Fruit fly (Drosophila melanogaster) whole organism, embryonic: ENCODE results near the gene Dtg.

ENCODE experiments used
- Atf6 ChIP-seq: fragments of 200-800 bp; sonication (Bioruptor generic); IDR thresholded peaks from 2 replicates; pipeline ENCODE4 v1.3.6; 2022; ENCODE audit warnings: missing biosample characterization, missing genetic modification characterization
- B-H1 ChIP-seq: fragments of 200-800 bp; sonication (Bioruptor generic); IDR thresholded peaks from 3 replicates; pipeline ENCODE4 v1.3.6; 2022; ENCODE audit warnings: missing biosample characterization, missing genetic modification characterization
- BtbVII ChIP-seq: fragments of 200-800 bp; sonication (Bioruptor generic); optimal IDR thresholded peaks from 3 replicates; lab custom pipeline; 2017; ENCODE audit warnings: missing biosample characterization, mild to moderate bottlenecking, missing genetic modification characterization
- CG10209 ChIP-seq: fragments of 200-800 bp; sonication (Bioruptor generic); optimal IDR thresholded peaks from 3 replicates; lab custom pipeline; 2017; ENCODE audit warnings: missing biosample characterization, mild to moderate bottlenecking, missing genetic modification characterization, missing genetic modification reagents
- CG12071 ChIP-seq: fragments of 200-800 bp; sonication (Bioruptor generic); optimal IDR thresholded peaks from 3 replicates; lab custom pipeline; 2018; ENCODE audit warnings: missing biosample characterization, mild to moderate bottlenecking, missing genetic modification characterization
- CG13775 ChIP-seq: fragments of 200-800 bp; sonication (Bioruptor generic); optimal IDR thresholded peaks from 3 replicates; lab custom pipeline; 2017; ENCODE audit warnings: missing biosample characterization, mild to moderate bottlenecking, missing genetic modification characterization
- CG15514 ChIP-seq: fragments of 200-800 bp; sonication (Bioruptor generic); optimal IDR thresholded peaks from 3 replicates; lab custom pipeline; 2017; ENCODE audit warnings: missing biosample characterization, missing genetic modification characterization, mild to moderate bottlenecking, moderate library complexity, missing genetic modification reagents
- CG15696 ChIP-seq: fragments of 200-800 bp; sonication (Bioruptor generic); optimal IDR thresholded peaks from 2 replicates; lab custom pipeline; 2019; ENCODE audit warnings: missing biosample characterization, mild to moderate bottlenecking, missing genetic modification characterization, moderate library complexity
- CG17802 ChIP-seq: fragments of 200-800 bp; sonication (Bioruptor generic); optimal IDR thresholded peaks from 2 replicates; lab custom pipeline; 2018; ENCODE audit warnings: missing biosample characterization, mild to moderate bottlenecking, missing genetic modification characterization, moderate library complexity
- CG2120 ChIP-seq: fragments of 200-800 bp; sonication (Bioruptor generic); optimal IDR thresholded peaks from 3 replicates; lab custom pipeline; 2016; ENCODE audit warnings: missing biosample characterization, missing genetic modification characterization
- CG3065 ChIP-seq: fragments of 200-800 bp; sonication (Bioruptor generic); optimal IDR thresholded peaks from 2 replicates; lab custom pipeline; 2016; ENCODE audit warnings: missing biosample characterization, missing genetic modification characterization
- CG31388 ChIP-seq: fragments of 200-800 bp; sonication (Bioruptor generic); optimal IDR thresholded peaks from 2 replicates; lab custom pipeline; 2016; ENCODE audit warnings: missing biosample characterization, missing genetic modification characterization
- CG32532 ChIP-seq: fragments of 200-800 bp; sonication (Bioruptor generic); IDR thresholded peaks from 2 replicates; pipeline ENCODE4 v1.3.6; 2022; ENCODE audit warnings: missing biosample characterization, missing genetic modification characterization
- CG3281 ChIP-seq: fragments of 200-800 bp; sonication (Bioruptor generic); optimal IDR thresholded peaks from 3 replicates; lab custom pipeline; 2017; ENCODE audit warnings: missing biosample characterization, mild to moderate bottlenecking, missing genetic modification characterization
- CG3847 ChIP-seq: fragments of 200-800 bp; sonication (Bioruptor generic); IDR thresholded peaks from 2 replicates; pipeline ENCODE4 v1.3.6; 2022; ENCODE audit warnings: missing biosample characterization, missing genetic modification characterization
- CG6765 ChIP-seq: fragments of 200-800 bp; sonication (Bioruptor generic); optimal IDR thresholded peaks from 3 replicates; lab custom pipeline; 2017; ENCODE audit warnings: missing biosample characterization, mild to moderate bottlenecking, missing genetic modification characterization
- CG6813 ChIP-seq: fragments of 200-800 bp; sonication (Bioruptor generic); optimal IDR thresholded peaks from 2 replicates; lab custom pipeline; 2017; ENCODE audit warnings: missing biosample characterization, missing genetic modification characterization, mild to moderate bottlenecking, moderate library complexity, missing genetic modification reagents
- CG6854 ChIP-seq: fragments of 200-800 bp; sonication (Bioruptor generic); optimal IDR thresholded peaks from 3 replicates; lab custom pipeline; 2017; ENCODE audit warnings: missing biosample characterization, mild to moderate bottlenecking, missing genetic modification characterization
- CG7372 ChIP-seq: fragments of 200-800 bp; sonication (Bioruptor generic); IDR thresholded peaks from 2 replicates; pipeline ENCODE4 v1.3.6; 2022; ENCODE audit warnings: missing biosample characterization, missing genetic modification characterization
- CG7786 ChIP-seq: fragments of 200-800 bp; sonication (Bioruptor generic); optimal IDR thresholded peaks from 2 replicates; lab custom pipeline; 2016; ENCODE audit warnings: missing biosample characterization, missing genetic modification characterization
- CG8290 ChIP-seq, 3 experiments: fragments of 200-800 bp; sonication (Bioruptor generic); optimal IDR thresholded peaks; 2 replicates each; lab custom pipeline; 2016 to 2019; ENCODE audit warnings: missing biosample characterization in 3 of 3, missing genetic modification characterization in 3 of 3, mild to moderate bottlenecking in 2 of 3, moderate library complexity in 1 of 3
- CG8944 ChIP-seq: fragments of 200-800 bp; sonication (Bioruptor generic); optimal IDR thresholded peaks from 3 replicates; lab custom pipeline; 2016; ENCODE audit warnings: missing biosample characterization, missing genetic modification characterization
- CG9932 ChIP-seq: fragments of 200-800 bp; sonication (Bioruptor generic); IDR thresholded peaks from 2 replicates; pipeline ENCODE4 v1.3.6; 2022; ENCODE audit warnings: missing biosample characterization, missing genetic modification characterization
- D19A ChIP-seq: fragments of 200-800 bp; optimal IDR thresholded peaks from 3 replicates; lab custom pipeline; 2019; ENCODE audit warnings: missing biosample characterization, mild to moderate bottlenecking, missing genetic modification characterization, moderate library complexity
- Dbx ChIP-seq: fragments of 200-800 bp; sonication (Bioruptor generic); IDR thresholded peaks from 3 replicates; pipeline ENCODE4 v1.3.6; 2022; ENCODE audit warnings: missing biosample characterization, missing genetic modification characterization
- Dek ChIP-seq: fragments of 200-800 bp; sonication (Bioruptor generic); optimal IDR thresholded peaks from 3 replicates; lab custom pipeline; 2019; ENCODE audit warnings: missing biosample characterization, mild to moderate bottlenecking, missing genetic modification characterization, moderate library complexity
- Dp ChIP-seq: fragments of 200-800 bp; sonication (Bioruptor generic); optimal IDR thresholded peaks from 2 replicates; lab custom pipeline; 2018; ENCODE audit warnings: missing biosample characterization, mild to moderate bottlenecking, missing genetic modification characterization, moderate library complexity
- Hand ChIP-seq: fragments of 200-800 bp; sonication (Bioruptor generic); optimal IDR thresholded peaks from 2 replicates; lab custom pipeline; 2017; ENCODE audit warnings: mild to moderate bottlenecking, missing biosample characterization, missing genetic modification reagents, missing genetic modification characterization
- MBD-R2 ChIP-seq: fragments of 200-800 bp; sonication (Bioruptor generic); IDR thresholded peaks from 2 replicates; pipeline ENCODE4 v1.3.6; 2022; ENCODE audit warnings: missing biosample characterization, missing genetic modification characterization
- Meics ChIP-seq: fragments of 200-800 bp; sonication (Bioruptor generic); optimal IDR thresholded peaks from 2 replicates; lab custom pipeline; 2017; ENCODE audit warnings: missing biosample characterization, mild to moderate bottlenecking, missing genetic modification characterization
- Tbp ChIP-seq: fragments of >200 bp; optimal IDR thresholded peaks from 2 replicates; lab custom pipeline; 2018; ENCODE audit warnings: missing biosample characterization, missing genetic modification characterization
- al ChIP-seq: fragments of 200-800 bp; sonication (Bioruptor generic); IDR thresholded peaks from 2 replicates; pipeline ENCODE4 v1.3.6; 2022; ENCODE audit warnings: missing biosample characterization, missing genetic modification characterization
- crc ChIP-seq: fragments of 200-800 bp; sonication (Bioruptor generic); optimal IDR thresholded peaks from 2 replicates; lab custom pipeline; 2016; ENCODE audit warnings: missing biosample characterization, missing genetic modification characterization
- crp ChIP-seq, 2 experiments: fragments of 200-800 bp; sonication (Bioruptor generic); optimal IDR thresholded peaks; 2 replicates in 1 of 2; 3 replicates in 1 of 2; lab custom pipeline; 2017; ENCODE audit warnings: missing biosample characterization in 2 of 2, missing genetic modification characterization in 2 of 2, mild to moderate bottlenecking in 1 of 2, moderate library complexity in 1 of 2
- dimm ChIP-seq: fragments of 200-800 bp; sonication (Bioruptor generic); IDR thresholded peaks from 2 replicates; pipeline ENCODE4 v1.3.6; 2022; ENCODE audit warnings: missing biosample characterization, missing genetic modification characterization
- ewg ChIP-seq: fragments of 200-800 bp; sonication (Bioruptor generic); optimal IDR thresholded peaks from 3 replicates; lab custom pipeline; 2017; ENCODE audit warnings: mild to moderate bottlenecking, missing biosample characterization, missing genetic modification reagents, missing genetic modification characterization
- ham ChIP-seq: fragments of 200-800 bp; sonication (Bioruptor generic); IDR thresholded peaks from 2 replicates; pipeline ENCODE4 v1.3.6; 2022; ENCODE audit warnings: missing biosample characterization, missing genetic modification characterization
- lab ChIP-seq: fragments of 200-800 bp; sonication (Bioruptor generic); optimal IDR thresholded peaks from 3 replicates; lab custom pipeline; 2017; ENCODE audit warnings: missing biosample characterization, missing genetic modification characterization, mild to moderate bottlenecking, moderate library complexity, missing genetic modification reagents
- lmd ChIP-seq: fragments of 200-800 bp; sonication (Bioruptor generic); IDR thresholded peaks from 2 replicates; pipeline ENCODE4 v1.3.6; 2022; ENCODE audit warnings: missing biosample characterization, missing genetic modification characterization
- mirr ChIP-seq: fragments of 200-800 bp; sonication (Bioruptor generic); optimal IDR thresholded peaks from 3 replicates; lab custom pipeline; 2018; ENCODE audit warnings: missing biosample characterization, mild to moderate bottlenecking, missing genetic modification characterization
- org-1 ChIP-seq: fragments of 200-800 bp; sonication (Bioruptor generic); optimal IDR thresholded peaks from 2 replicates; lab custom pipeline; 2017; ENCODE audit warnings: missing biosample characterization, missing genetic modification characterization
- pho ChIP-seq: fragments of 200-800 bp; sonication (Bioruptor generic); optimal IDR thresholded peaks from 2 replicates; lab custom pipeline; 2016; ENCODE audit warnings: missing biosample characterization, missing genetic modification characterization
- row ChIP-seq: fragments of 200-800 bp; sonication (Bioruptor generic); IDR thresholded peaks from 3 replicates; pipeline ENCODE4 v1.3.6; 2022; ENCODE audit warnings: missing biosample characterization, missing genetic modification characterization
- slbo ChIP-seq: fragments of 200-800 bp; sonication (Bioruptor generic); IDR thresholded peaks from 2 replicates; pipeline ENCODE4 v1.3.6; 2022; ENCODE audit warnings: missing biosample characterization, missing genetic modification characterization
- ssp ChIP-seq: fragments of 200-800 bp; sonication (Bioruptor generic); IDR thresholded peaks from 2 replicates; pipeline ENCODE4 v1.3.6; 2022; ENCODE audit warnings: missing biosample characterization, missing genetic modification characterization
- tll ChIP-seq, 2 experiments: fragments of 200-800 bp in 1 of 2; fragments of >200 bp in 1 of 2; sonication (Bioruptor generic) in 1 of 2; optimal IDR thresholded peaks; 2 replicates each; lab custom pipeline; 2017 to 2019; ENCODE audit warnings: missing biosample characterization in 2 of 2, missing genetic modification characterization in 2 of 2, mild to moderate bottlenecking in 1 of 2, moderate library complexity in 1 of 2
- vfl ChIP-seq: fragments of 200-800 bp; sonication (Bioruptor generic); optimal IDR thresholded peaks from 2 replicates; lab custom pipeline; 2016; ENCODE audit warnings: missing biosample characterization, missing genetic modification characterization
- zen ChIP-seq: fragments of 200-800 bp; sonication (Bioruptor generic); optimal IDR thresholded peaks from 3 replicates; lab custom pipeline; 2018; ENCODE audit warnings: missing biosample characterization, mild to moderate bottlenecking, missing genetic modification characterization, moderate library complexity
- zf30C ChIP-seq: fragments of 200-800 bp; sonication (Bioruptor generic); optimal IDR thresholded peaks from 3 replicates; lab custom pipeline; 2018; ENCODE audit warnings: missing biosample characterization, mild to moderate bottlenecking, missing genetic modification characterization

Gene Dtg

dm6 chr3R:12656946-12657566, 9.2 kb downstream of the Dtg start (continued):
- TF ChIP-seq Meics (GFP tag; lab: Kevin White, UChicago) (peak; percentile 30), CG6854 (GFP tag; lab: Kevin White, UChicago) (peak; percentile 28), dimm (GFP tag; lab: Robert Waterston, UW) (no peak), CG15696 (tag; lab: Kevin White, UChicago) (no peak), Dbx (GFP tag; lab: Robert Waterston, UW) (0 out of 3 replicates have a peak, but pooled peaks have one; percentile 24), ssp (GFP tag; lab: Robert Waterston, UW) (no peak), CG3847 (GFP tag; lab: Robert Waterston, UW) (peak; percentile 40; the same call in 1 of the 2 replicates), ham (GFP tag; lab: Robert Waterston, UW) (no peak), lmd (GFP tag; lab: Robert Waterston, UW) (no peak; the same call in 1 of the 2 replicates), CG17802 (tag; lab: Kevin White, UChicago) (no peak), zen (tag; lab: Kevin White, UChicago) (no peak), MBD-R2 (GFP tag; lab: Robert Waterston, UW) (0 out of 2 replicates have a peak, but pooled peaks have one; percentile 7), al (GFP tag; lab: Robert Waterston, UW) (peak; percentile 47; the same call in 1 of the 2 replicates), CG8290 (GFP tag; optimal IDR thresholded peaks at IDR 0.05; lab: Kevin White, UChicago) (no peak), CG8290 (tag; optimal IDR thresholded peaks at IDR 0.05; lab: Kevin White, UChicago) (peak in 1 of 2 experiments; percentile 60), CG6765 (GFP tag; lab: Kevin White, UChicago) (peak; percentile 25), CG2120 (GFP tag; lab: Kevin White, UChicago) (peak; percentile 64), CG12071 (GFP tag; lab: Kevin White, UChicago) (peak; percentile 52), ewg (no peak), crc (no peak), CG7372 (GFP tag; lab: Robert Waterston, UW) (no peak), CG31388 (no peak), CG10209 (GFP tag; lab: Kevin White, UChicago) (peak; percentile 10), CG3065 (no peak), row (GFP tag; lab: Robert Waterston, UW) (peak; percentile 54; the same call in 2 of the 3 replicates), CG6813 (GFP tag; lab: Kevin White, UChicago) (peak; percentile 42), Tbp (no peak), CG32532 (GFP tag; lab: Robert Waterston, UW) (0 out of 2 replicates have a peak, but pooled peaks have one; percentile 5), vfl (GFP tag; lab: Kevin White, UChicago) (no peak), Atf6 (GFP tag; lab: Robert Waterston, UW) (peak; percentile 38), slbo (GFP tag; lab: Robert Waterston, UW) (peak; percentile 55), CG7786 (GFP tag; lab: Kevin White, UChicago) (peak; percentile 16), CG15514 (GFP tag; lab: Kevin White, UChicago) (peak; percentile 51), org-1 (no peak), CG8944 (no peak), Hand (GFP tag; lab: Kevin White, UChicago) (peak; percentile 38), pho (GFP tag; lab: Kevin White, UChicago) (peak; percentile 13), crp (GFP tag; optimal IDR thresholded peaks at IDR 0.05; lab: Kevin White, UChicago) (no peak), tll (GFP tag; optimal IDR thresholded peaks at IDR 0.05; lab: Kevin White, UChicago) (no peak), CG9932 (GFP tag; lab: Robert Waterston, UW) (peak; percentile 71), BtbVII (peak; percentile 43), zf30C (no peak), CG13775 (GFP tag; lab: Kevin White, UChicago) (no peak), CG3281 (GFP tag; lab: Kevin White, UChicago) (peak; percentile 71), D19A (tag; lab: Kevin White, UChicago) (no peak), mirr (GFP tag; lab: Kevin White, UChicago) (peak; percentile 27), B-H1 (GFP tag; lab: Robert Waterston, UW) (no peak), lab (GFP tag; lab: Kevin White, UChicago) (peak; percentile 70), Dek (tag; lab: Kevin White, UChicago) (peak; percentile 10), Dp (GFP tag; lab: Kevin White, UChicago) (no peak)
